Worm (Caenorhabditis elegans): ENCODE results near the gene C29F9.5.

C29F9.5 gene

DNA sequence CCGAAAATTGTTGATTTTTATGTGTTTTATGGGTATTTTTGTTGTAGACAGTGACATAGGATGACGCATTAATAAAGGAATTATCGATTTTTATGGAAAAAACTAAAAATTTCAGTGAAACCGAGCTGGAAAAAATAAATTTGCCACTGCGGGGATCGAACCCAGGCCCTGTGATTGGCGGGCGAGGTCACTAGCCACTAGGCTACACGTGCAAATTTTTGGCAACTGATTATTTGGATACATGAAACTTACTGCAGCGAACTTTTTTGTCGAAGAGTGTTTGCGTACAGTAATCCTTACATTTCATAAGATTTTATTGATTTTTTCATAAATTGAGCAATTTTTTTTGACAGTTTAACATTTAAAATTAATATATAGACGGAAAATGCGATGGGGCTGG, 28.2 kb upstream of the C29F9.5 start (continued):
- TF ChIP-seq Y95B8A.8 (GFP tag; IDR thresholded peaks at IDR 0.05), result no peak
- TF ChIP-seq ceh-58 (GFP tag; IDR thresholded peaks at IDR 0.05), result 0 out of 2 replicates have a peak, but pooled peaks have one; percentile 39
- no peak for TF ChIP-seq nhr-120 (GFP tag; IDR thresholded peaks at IDR 0.05)
- TF ChIP-seq T07F8.4 (tag; optimal IDR thresholded peaks at IDR 0.05), result peak; percentile 19
- peak; percentile 42 for TF ChIP-seq T26A5.8 (tag; optimal IDR thresholded peaks at IDR 0.05)
- peak; percentile 42 for TF ChIP-seq ceh-27 (GFP tag; optimal IDR thresholded peaks at IDR 0.05)
- peak; percentile 9 for TF ChIP-seq efl-1 (GFP tag; optimal IDR thresholded peaks at IDR 0.05)
- peak; percentile 49 for TF ChIP-seq snpc-4 (GFP tag; optimal IDR thresholded peaks at IDR 0.05)
- TF ChIP-seq snpc-4 (tag; optimal IDR thresholded peaks at IDR 0.05), result peak in 3 of 4 experiments; percentile 49 to 67 (median 61)
- no peak for TF ChIP-seq C06A6.2 (GFP tag; conservative IDR thresholded peaks at IDR 0.05)
- no peak for TF ChIP-seq bed-2 (GFP tag; IDR thresholded peaks at IDR 0.05)
- no peak for TF ChIP-seq ztf-22 (GFP tag; optimal IDR thresholded peaks at IDR 0.05)
- TF ChIP-seq snpc-1.3 (tag; optimal IDR thresholded peaks at IDR 0.05; ENCODE audit: insufficient read depth), result peak; percentile 85
- TF ChIP-seq sdz-38 (tag; optimal IDR thresholded peaks at IDR 0.05), result no peak
- TF ChIP-seq B0019.2 (GFP tag; conservative IDR thresholded peaks at IDR 0.05), result peak; percentile 64; the same call in 1 of the 2 replicates
- TF ChIP-seq tbp1 (GFP tag; optimal IDR thresholded peaks at IDR 0.05), result peak; percentile 94
- TF ChIP-seq lsy-27 (tag; optimal IDR thresholded peaks at IDR 0.05; ENCODE audit: borderline replicate concordance, insufficient read depth), result peak; percentile 72
- TF ChIP-seq F23B12.7 (tag; optimal IDR thresholded peaks at IDR 0.05; ENCODE audit: insufficient read depth), result peak; percentile 74
- peak; percentile 75 for TF ChIP-seq ekl-4 (GFP tag; IDR thresholded peaks at IDR 0.05)
- TF ChIP-seq ceh-91 (GFP tag; IDR thresholded peaks at IDR 0.05), result peak; percentile 45; the same call in 1 of the 2 replicates
- no peak for TF ChIP-seq ztf-28 (GFP tag; IDR thresholded peaks at IDR 0.05)
- peak; percentile 74 for TF ChIP-seq F57C9.4 (tag; optimal IDR thresholded peaks at IDR 0.05)
- TF ChIP-seq bed-1 (GFP tag; IDR thresholded peaks at IDR 0.05), result no peak
- TF ChIP-seq tlf-1 (GFP tag; optimal IDR thresholded peaks at IDR 0.05), result peak; percentile 63
- TF ChIP-seq ccch-3 (GFP tag; optimal IDR thresholded peaks at IDR 0.05), result no peak
- TF ChIP-seq egl-44 (GFP tag; IDR thresholded peaks at IDR 0.05), result no peak
- TF ChIP-seq xnd-1 (tag; optimal IDR thresholded peaks at IDR 0.05), result no peak
- TF ChIP-seq let-607 (tag; optimal IDR thresholded peaks at IDR 0.05), result peak in 1 of 2 experiments; percentile 18
- TF ChIP-seq mxl-1 (tag; optimal IDR thresholded peaks at IDR 0.05), result peak; percentile 38
- TF ChIP-seq nhr-179 (tag; optimal IDR thresholded peaks at IDR 0.05), result no peak
- TF ChIP-seq madf-6 (GFP tag; IDR thresholded peaks at IDR 0.05), result peak; percentile 75
- TF ChIP-seq egrh-3 (GFP tag; IDR thresholded peaks at IDR 0.05), result no peak
- peak; percentile 76 for TF ChIP-seq B0336.3 (GFP tag; IDR thresholded peaks at IDR 0.05)
- TF ChIP-seq Y56A3A.18 (GFP tag; IDR thresholded peaks at IDR 0.05), result peak; percentile 83; the same call in 1 of the 2 replicates
- TF ChIP-seq madf-3 (GFP tag; IDR thresholded peaks at IDR 0.05), result 0 out of 2 replicates have a peak, but pooled peaks have one; percentile 15
- TF ChIP-seq unc-62 (GFP tag; optimal IDR thresholded peaks at IDR 0.05), result no peak
- TF ChIP-seq mes-4 (tag; optimal IDR thresholded peaks at IDR 0.05), result peak; percentile 8
- TF ChIP-seq sea-2 (GFP tag; IDR thresholded peaks at IDR 0.05), result no peak
- peak; percentile 79 for TF ChIP-seq B0261.1 (tag; optimal IDR thresholded peaks at IDR 0.05)
- TF ChIP-seq nfya-2 (GFP tag; IDR thresholded peaks at IDR 0.05), result peak; percentile 71; the same call in 1 of the 2 replicates
- TF ChIP-seq ztf-26 (tag; optimal IDR thresholded peaks at IDR 0.05), result no peak
- TF ChIP-seq lin-40 (tag; optimal IDR thresholded peaks at IDR 0.05), result peak; percentile 55
- no peak for TF ChIP-seq let-526 (GFP tag; IDR thresholded peaks at IDR 0.05)
- peak; percentile 83 for TF ChIP-seq repo-1 (tag; optimal IDR thresholded peaks at IDR 0.05)
- TF ChIP-seq hlh-12 (tag; optimal IDR thresholded peaks at IDR 0.05), result no peak
- TF ChIP-seq ceh-79 (tag; optimal IDR thresholded peaks at IDR 0.05), result peak; percentile 76
- TF ChIP-seq C17E4.6 (GFP tag; IDR thresholded peaks at IDR 0.05), result peak; percentile 71
- TF ChIP-seq dpl-1 (GFP tag; optimal IDR thresholded peaks at IDR 0.05), result no peak
- TF ChIP-seq hlh-26 (GFP tag; conservative IDR thresholded peaks at IDR 0.05), result no peak

Measured in whole organism, young adult.